Worm (Caenorhabditis elegans) whole organism, L3 larva: Measurements from ENCODE around the gene clec-233.

ENCODE experiments used
- R02D3.7 ChIP-seq: fragments of 150-350 bp; optimal IDR thresholded peaks from 2 replicates; lab custom pipeline; 2014; ENCODE audit warnings: missing biosample characterization, missing genetic modification characterization
- ZK546.5 ChIP-seq: sonication (generic microtip); optimal IDR thresholded peaks from 2 replicates; lab custom pipeline; 2017; ENCODE audit warnings: missing biosample characterization, missing genetic modification characterization
- aly-2 ChIP-seq: fragments of 150-350 bp; optimal IDR thresholded peaks from 2 replicates; lab custom pipeline; 2014; ENCODE audit warnings: missing biosample characterization, missing genetic modification characterization
- ama-1 ChIP-seq: fragments of 150-350 bp; optimal IDR thresholded peaks from 2 replicates; lab custom pipeline; 2018
- ceh-28 ChIP-seq: fragments of 150-350 bp; optimal IDR thresholded peaks from 2 replicates; lab custom pipeline; 2014; ENCODE audit warnings: missing biosample characterization, missing genetic modification reagents, missing genetic modification characterization
- ceh-9 ChIP-seq: sonication (generic microtip); optimal IDR thresholded peaks from 2 replicates; lab custom pipeline; 2018; ENCODE audit warnings: missing biosample characterization, missing genetic modification characterization
- daf-12 ChIP-seq: fragments of 150-350 bp; optimal IDR thresholded peaks from 2 replicates; lab custom pipeline; 2014; ENCODE audit warnings: missing biosample characterization, missing genetic modification reagents, missing genetic modification characterization
- egl-27 ChIP-seq: sonication (generic microtip); optimal IDR thresholded peaks from 4 replicates; lab custom pipeline; 2017; ENCODE audit warnings: missing biosample characterization, missing genetic modification reagents, missing genetic modification characterization
- egl-5 ChIP-seq: fragments of 150-350 bp; optimal IDR thresholded peaks from 2 replicates; lab custom pipeline; 2017; ENCODE audit warnings: missing biosample characterization, missing genetic modification reagents, missing genetic modification characterization, inconsistent platforms
- elt-1 ChIP-seq: fragments of 150-350 bp; optimal IDR thresholded peaks from 2 replicates; lab custom pipeline; 2014; ENCODE audit warnings: missing biosample characterization, missing genetic modification characterization
- elt-2 ChIP-seq: sonication (generic microtip); optimal IDR thresholded peaks from 2 replicates; lab custom pipeline; 2016; ENCODE audit warnings: missing genetic modification reagents, mild to moderate bottlenecking, missing genetic modification characterization, missing compliant biosample characterization
- eor-1 ChIP-seq, 2 experiments: fragments of 150-350 bp; optimal IDR thresholded peaks; 2 replicates each; lab custom pipeline; 2014 to 2018; ENCODE audit warnings: missing biosample characterization in 2 of 2, missing genetic modification characterization in 2 of 2
- fkh-10 ChIP-seq: sonication (generic microtip); optimal IDR thresholded peaks from 2 replicates; lab custom pipeline; 2017; ENCODE audit warnings: missing biosample characterization, missing genetic modification reagents, missing genetic modification characterization
- fkh-2 ChIP-seq: fragments of 150-350 bp; optimal IDR thresholded peaks from 2 replicates; lab custom pipeline; 2014; ENCODE audit warnings: missing biosample characterization, missing genetic modification reagents, missing genetic modification characterization
- hmg-11 ChIP-seq: sonication (generic microtip); optimal IDR thresholded peaks from 2 replicates; lab custom pipeline; 2016; ENCODE audit warnings: missing genetic modification characterization, missing compliant biosample characterization
- jun-1 ChIP-seq: fragments of 150-350 bp; optimal IDR thresholded peaks from 2 replicates; lab custom pipeline; 2014; ENCODE audit warnings: missing biosample characterization, missing genetic modification reagents, missing genetic modification characterization
- lin-15B ChIP-seq: fragments of 150-350 bp; optimal IDR thresholded peaks from 2 replicates; lab custom pipeline; 2014; ENCODE audit warnings: missing biosample characterization, missing genetic modification characterization
- lin-39 ChIP-seq: fragments of 150-350 bp; optimal IDR thresholded peaks from 2 replicates; lab custom pipeline; 2018; ENCODE audit warnings: missing biosample characterization, missing genetic modification reagents, missing genetic modification characterization
- mml-1 ChIP-seq: fragments of 150-350 bp; sonication (generic microtip); optimal IDR thresholded peaks from 3 replicates; lab custom pipeline; 2014; ENCODE audit warnings: missing biosample characterization, missing genetic modification characterization
- nhr-11 ChIP-seq: fragments of 150-350 bp; optimal IDR thresholded peaks from 2 replicates; lab custom pipeline; 2014; ENCODE audit warnings: missing biosample characterization, missing genetic modification characterization
- nhr-12 ChIP-seq: fragments of 150-350 bp; optimal IDR thresholded peaks from 2 replicates; lab custom pipeline; 2014; ENCODE audit warnings: missing biosample characterization, missing genetic modification characterization
- nhr-23 ChIP-seq: fragments of 150-350 bp; optimal IDR thresholded peaks from 2 replicates; lab custom pipeline; 2014; ENCODE audit warnings: missing biosample characterization, missing genetic modification reagents, missing genetic modification characterization
- nhr-25 ChIP-seq: sonication (generic microtip); optimal IDR thresholded peaks from 2 replicates; lab custom pipeline; 2017; ENCODE audit warnings: missing biosample characterization, missing genetic modification characterization
- nhr-28 ChIP-seq: fragments of 150-350 bp; optimal IDR thresholded peaks from 2 replicates; lab custom pipeline; 2014; ENCODE audit warnings: missing biosample characterization, missing genetic modification characterization
- nhr-76 ChIP-seq: fragments of 150-350 bp; sonication (generic microtip); optimal IDR thresholded peaks from 5 replicates; lab custom pipeline; 2014; ENCODE audit warnings: missing biosample characterization, missing genetic modification characterization
- nhr-77 ChIP-seq: fragments of 150-350 bp; optimal IDR thresholded peaks from 2 replicates; lab custom pipeline; 2014; ENCODE audit warnings: missing biosample characterization, missing genetic modification characterization
- pha-4 ChIP-seq: fragments of 150-350 bp; optimal IDR thresholded peaks from 2 replicates; lab custom pipeline; 2014; ENCODE audit warnings: missing biosample characterization, missing genetic modification reagents, missing genetic modification characterization
- pqm-1 ChIP-seq: fragments of 150-350 bp; optimal IDR thresholded peaks from 2 replicates; lab custom pipeline; 2017; ENCODE audit warnings: missing biosample characterization, missing genetic modification characterization, inconsistent platforms
- sea-2 ChIP-seq: fragments of 150-350 bp; sonication (generic microtip); optimal IDR thresholded peaks from 4 replicates; lab custom pipeline; 2014; ENCODE audit warnings: missing biosample characterization, missing genetic modification reagents, missing genetic modification characterization
- snpc-4 ChIP-seq: fragments of 150-350 bp; optimal IDR thresholded peaks from 2 replicates; lab custom pipeline; 2014; ENCODE audit warnings: missing biosample characterization, missing genetic modification characterization
- tbx-2 ChIP-seq: sonication (generic microtip); optimal IDR thresholded peaks from 2 replicates; lab custom pipeline; 2016; ENCODE audit warnings: mild to moderate bottlenecking, missing genetic modification characterization, missing compliant biosample characterization
- unc-39 ChIP-seq: sonication (generic microtip); optimal IDR thresholded peaks from 4 replicates; lab custom pipeline; 2017; ENCODE audit warnings: missing biosample characterization, missing genetic modification characterization
- ztf-4 ChIP-seq: fragments of 150-350 bp; optimal IDR thresholded peaks from 2 replicates; lab custom pipeline; 2014; ENCODE audit warnings: missing biosample characterization, missing genetic modification characterization

The clec-233 gene

DNA sequence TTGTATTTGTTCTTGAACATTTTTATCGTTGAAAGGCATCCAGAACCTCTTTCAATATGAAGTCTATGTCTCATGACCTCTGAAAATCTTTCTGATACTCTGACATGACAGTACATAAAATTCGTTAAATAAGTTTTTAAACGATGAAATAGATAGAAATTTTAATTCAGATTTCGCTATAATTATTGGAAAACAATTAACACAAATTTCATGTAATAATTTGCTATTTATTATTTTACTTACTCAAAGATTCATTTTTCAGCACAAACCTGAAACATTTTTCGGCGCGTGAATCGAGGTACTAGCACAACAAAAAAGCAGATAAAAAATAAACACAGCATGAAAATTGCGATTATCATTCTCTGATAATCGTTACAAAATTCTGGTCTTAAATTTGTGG lies 32.8 kb downstream of the clec-233 start, which contains the start of gene T13F3.4:
TSS of gene T13F3.4 (minus strand) at position 101 of the 400 bp plus-strand sequence.
- TF ChIP-seq ceh-28 (tag; lab: Kevin White, UChicago) (no peak), pqm-1 (tag; lab: Kevin White, UChicago) (no peak), ZK546.5 (no peak), egl-5 (tag; lab: Kevin White, UChicago) (no peak), nhr-76 (tag; lab: Kevin White, UChicago) (no peak), nhr-25 (tag; lab: Kevin White, UChicago) (no peak), daf-12 (tag; lab: Kevin White, UChicago) (no peak), mml-1 (tag; lab: Kevin White, UChicago) (no peak), hmg-11 (tag; lab: Kevin White, UChicago) (no peak)

DNA sequence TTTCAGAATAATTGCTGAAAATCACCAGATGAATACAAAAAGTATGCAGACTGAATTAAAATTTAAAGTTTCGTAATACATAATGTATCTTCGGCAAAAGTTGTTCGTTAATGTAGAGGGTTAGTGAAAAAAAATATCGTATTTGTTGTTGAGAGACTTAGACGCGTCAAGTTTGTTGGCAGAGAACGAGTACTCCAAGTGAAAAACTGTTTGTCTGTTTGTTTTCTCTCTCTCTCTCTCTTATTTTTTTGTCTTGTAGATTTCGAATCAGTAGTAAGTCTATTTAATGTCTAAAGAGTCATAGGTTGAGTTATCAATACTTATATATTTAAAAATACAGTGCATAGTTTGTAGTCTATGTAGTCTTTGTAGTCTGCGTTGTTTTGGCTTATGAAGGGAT lies 35.8 kb downstream of the clec-233 start, which contains the start of the genes fbxa-2 and T13F3.8:
TSS of gene fbxa-2 (minus strand) at position 101 of the 400 bp plus-strand sequence.
TSS of gene T13F3.8 (plus strand) at position 245 of the 400 bp plus-strand sequence.
- TF ChIP-seq nhr-77 (no peak), lin-15B (tag; lab: Kevin White, UChicago) (no peak), pha-4 (tag; lab: Kevin White, UChicago) (peak; percentile 38), nhr-23 (tag; lab: Kevin White, UChicago) (no peak), ztf-4 (tag; lab: Kevin White, UChicago) (no peak), tbx-2 (tag; lab: Kevin White, UChicago) (no peak), eor-1 (tag; optimal IDR thresholded peaks at IDR 0.05; lab: Kevin White, UChicago) (no peak)

DNA sequence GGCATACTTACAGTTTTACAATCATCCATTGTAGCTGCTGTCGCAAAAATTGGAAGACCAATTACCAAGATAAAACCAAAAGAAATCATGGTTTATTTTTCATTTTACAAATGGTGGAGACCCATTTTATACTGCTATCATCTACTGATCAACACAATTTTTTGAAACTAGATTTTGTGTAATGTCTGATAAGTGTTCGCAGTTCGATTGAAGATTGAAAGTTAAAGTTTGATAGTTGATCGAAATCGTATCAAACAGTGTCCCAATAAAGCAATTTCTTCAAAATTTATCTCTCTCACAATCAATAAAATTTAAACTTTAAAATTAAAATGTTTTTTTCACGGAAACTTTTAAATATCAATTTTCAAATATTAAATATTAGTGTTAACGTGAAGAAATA lies 37.4 kb downstream of the clec-233 start, which contains the start of gene T13F3.6:
TSS of gene T13F3.6 (minus strand) at position 101 of the 400 bp plus-strand sequence.
- TF ChIP-seq aly-2 (tag; lab: Kevin White, UChicago) (no peak), snpc-4 (no peak), sea-2 (GFP tag; lab: Kevin White, UChicago) (no peak), nhr-25 (tag; lab: Kevin White, UChicago) (no peak), nhr-11 (tag; lab: Kevin White, UChicago) (no peak), R02D3.7 (tag; lab: Kevin White, UChicago) (no peak), pqm-1 (tag; lab: Kevin White, UChicago) (no peak)

DNA sequence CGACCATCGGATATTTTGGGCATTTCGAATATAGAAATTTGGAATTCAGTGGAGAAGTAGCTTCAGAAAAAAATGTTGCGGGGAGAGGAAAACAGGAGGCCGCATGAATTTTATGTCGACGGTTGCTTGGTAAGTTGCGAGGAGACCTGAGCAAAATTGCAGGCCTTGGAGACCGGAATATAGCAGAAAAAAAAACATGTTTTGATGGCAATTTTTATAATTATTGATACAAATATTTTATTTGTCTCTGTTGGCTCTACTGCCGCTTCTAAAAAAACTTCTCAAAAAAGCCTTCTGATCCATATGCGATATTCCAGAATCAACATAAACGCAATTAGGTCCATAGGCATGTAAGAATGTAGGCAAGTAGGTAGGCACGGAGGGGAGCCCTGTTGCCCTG lies 41.6 kb downstream of the clec-233 start, which contains the start of gene pacl-1:
TSS of gene pacl-1 (minus strand) at position 101 of the 400 bp plus-strand sequence.
- TF ChIP-seq jun-1 (tag; lab: Kevin White, UChicago) (no peak), ztf-4 (tag; lab: Kevin White, UChicago) (no peak), nhr-25 (tag; lab: Kevin White, UChicago) (no peak), fkh-10 (GFP tag; lab: Kevin White, UChicago) (no peak)

DNA sequence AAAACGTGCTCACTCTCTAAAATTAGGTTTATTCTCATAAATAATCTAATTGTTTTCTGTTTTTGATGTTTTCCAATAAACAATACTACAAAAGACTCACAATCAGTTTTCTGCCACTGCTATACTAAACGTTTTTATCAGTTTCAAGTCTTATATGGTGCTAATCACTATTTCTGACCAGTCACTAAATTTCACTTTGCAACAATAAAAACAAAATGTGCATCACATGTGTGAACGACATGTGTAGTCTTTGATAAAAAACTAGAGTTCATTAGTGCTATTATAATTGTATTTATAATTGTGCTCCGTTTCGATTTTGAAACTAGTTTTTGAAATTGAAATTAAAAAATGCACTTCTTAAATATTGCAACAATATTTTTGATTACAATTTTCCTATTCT lies 44.2 kb downstream of the clec-233 start, which contains the start of gene cyp-37B1:
TSS of gene cyp-37B1 (plus strand) at position 199 of the 400 bp plus-strand sequence.
- TF ChIP-seq pqm-1 (tag; lab: Kevin White, UChicago) (peak; percentile 97), elt-2 (tag; lab: Kevin White, UChicago) (peak; percentile 93), ZK546.5 (no peak), unc-39 (tag; lab: Kevin White, UChicago) (no peak), sea-2 (GFP tag; lab: Kevin White, UChicago) (no peak), mml-1 (tag; lab: Kevin White, UChicago) (no peak), elt-1 (no peak), jun-1 (tag; lab: Kevin White, UChicago) (peak; percentile 10), pha-4 (tag; lab: Kevin White, UChicago) (peak; percentile 73), nhr-12 (tag; lab: Kevin White, UChicago) (no peak), ama-1 (no peak), egl-27 (tag; lab: Kevin White, UChicago) (no peak), lin-39 (tag; lab: Kevin White, UChicago) (no peak)
- TF ChIP-seq, all 47 proteins: peak for 4

DNA sequence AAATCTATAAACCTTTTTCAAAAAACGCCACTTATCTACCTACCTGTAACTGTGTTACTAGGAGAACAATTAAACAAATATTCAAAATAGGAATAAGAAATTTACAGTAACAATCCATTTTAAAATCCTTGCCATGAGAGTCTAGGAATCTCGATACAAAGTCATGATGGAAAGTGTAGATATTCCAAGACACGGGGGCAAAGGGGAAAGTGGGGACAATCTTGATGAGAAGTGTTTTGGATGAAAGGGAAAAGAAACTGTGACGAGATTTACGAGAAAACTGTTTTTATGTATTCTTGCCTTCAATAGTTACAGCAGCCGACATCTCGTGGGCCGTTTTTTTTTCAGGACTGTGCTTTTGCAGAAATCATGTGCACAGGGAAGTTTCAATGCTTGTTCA lies 48.4 kb downstream of the clec-233 start, which contains the start of gene F28G4.2:
TSS of gene F28G4.2 (minus strand) at position 175 of the 400 bp plus-strand sequence.
- TF ChIP-seq nhr-28 (no peak), ceh-9 (tag; lab: Kevin White, UChicago) (no peak), pqm-1 (tag; lab: Kevin White, UChicago) (no peak), egl-27 (tag; lab: Kevin White, UChicago) (no peak), fkh-2 (tag; lab: Kevin White, UChicago) (no peak), ZK546.5 (no peak), ama-1 (no peak)
